Worm (Caenorhabditis elegans) whole organism, young adult: ENCODE measurements around the gene cka-2.

Source experiments
- B0019.2 ChIP-seq: fragments of 200-800 bp; sonication (Bioruptor generic); conservative IDR thresholded peaks from 2 replicates; pipeline ENCODE4 v1.3.6; 2022; ENCODE audit warnings: missing genetic modification reagents, missing genetic modification characterization, missing compliant biosample characterization
- F23B12.7 ChIP-seq: sonication (generic microtip); optimal IDR thresholded peaks from 2 replicates; lab custom pipeline; 2017; ENCODE audit warnings: missing genetic modification characterization, mild to moderate bottlenecking, missing compliant biosample characterization, antibody characterized with exemption, moderate library complexity; ENCODE audit not compliant: insufficient read depth
- F37B4.10 ChIP-seq: fragments of 200-800 bp; sonication (Bioruptor generic); IDR thresholded peaks from 2 replicates; pipeline ENCODE4 v1.3.6; 2022; ENCODE audit warnings: missing genetic modification characterization, missing compliant biosample characterization
- Y53G8AR.9 ChIP-seq: fragments of 200-800 bp; sonication (Bioruptor generic); conservative IDR thresholded peaks from 2 replicates; pipeline ENCODE4 v1.3.6; 2022; ENCODE audit warnings: missing genetic modification reagents, missing genetic modification characterization, missing compliant biosample characterization
- Y56A3A.18 ChIP-seq: fragments of 200-800 bp; sonication (Bioruptor generic); IDR thresholded peaks from 2 replicates; pipeline ENCODE4 v1.3.6; 2022; ENCODE audit warnings: missing genetic modification reagents, missing genetic modification characterization, missing compliant biosample characterization
- aptf-2 ChIP-seq: fragments of 200-800 bp; sonication (Bioruptor generic); conservative IDR thresholded peaks from 2 replicates; pipeline ENCODE4 v1.3.6; 2022; ENCODE audit warnings: missing genetic modification reagents, missing genetic modification characterization, missing compliant biosample characterization
- attf-5 ChIP-seq: fragments of 200-800 bp; sonication (Bioruptor generic); optimal IDR thresholded peaks from 2 replicates; lab custom pipeline; 2018; ENCODE audit warnings: mild to moderate bottlenecking, missing genetic modification characterization, missing compliant biosample characterization
- cebp-2 ChIP-seq: fragments of 200-800 bp; sonication (Bioruptor generic); IDR thresholded peaks from 2 replicates; pipeline ENCODE4 v1.3.6; 2022; ENCODE audit warnings: missing genetic modification characterization, missing compliant biosample characterization
- ceh-100 ChIP-seq: fragments of 200-800 bp; sonication (Bioruptor generic); IDR thresholded peaks from 2 replicates; pipeline ENCODE4 v1.3.6; 2022; ENCODE audit warnings: missing genetic modification reagents, missing genetic modification characterization, missing compliant biosample characterization
- ceh-58 ChIP-seq: fragments of 200-800 bp; sonication (Bioruptor generic); IDR thresholded peaks from 2 replicates; pipeline ENCODE4 v1.3.6; 2022; ENCODE audit warnings: missing genetic modification characterization, missing compliant biosample characterization
- ceh-91 ChIP-seq: fragments of 200-800 bp; sonication (Bioruptor generic); IDR thresholded peaks from 2 replicates; pipeline ENCODE4 v1.3.6; 2022; ENCODE audit warnings: missing genetic modification reagents, missing genetic modification characterization, missing compliant biosample characterization
- die-1 ChIP-seq: sonication (generic microtip); optimal IDR thresholded peaks from 2 replicates; lab custom pipeline; 2016; ENCODE audit warnings: missing genotype, mild to moderate bottlenecking, missing genetic modification characterization, missing compliant biosample characterization
- dpff-1 ChIP-seq: sonication (generic microtip); optimal IDR thresholded peaks from 2 replicates; lab custom pipeline; 2017; ENCODE audit warnings: mild to moderate bottlenecking, missing genetic modification characterization, missing compliant biosample characterization
- egrh-3 ChIP-seq: fragments of 200-800 bp; sonication (Bioruptor generic); IDR thresholded peaks from 2 replicates; pipeline ENCODE4 v1.3.6; 2022; ENCODE audit warnings: missing genetic modification reagents, missing genetic modification characterization, missing compliant biosample characterization
- ekl-4 ChIP-seq: fragments of 200-800 bp; sonication (Bioruptor generic); IDR thresholded peaks from 2 replicates; pipeline ENCODE4 v1.3.6; 2022; ENCODE audit warnings: missing genetic modification reagents, missing genetic modification characterization, missing compliant biosample characterization
- ets-4 ChIP-seq: fragments of 200-800 bp; sonication (Bioruptor generic); optimal IDR thresholded peaks from 2 replicates; lab custom pipeline; 2018; ENCODE audit warnings: mild to moderate bottlenecking, missing genetic modification characterization, missing compliant biosample characterization
- him-1 ChIP-seq: sonication (generic microtip); optimal IDR thresholded peaks from 2 replicates; lab custom pipeline; 2016; ENCODE audit warnings: missing genotype, missing genetic modification reagents, missing genetic modification characterization, missing compliant biosample characterization
- hmg-1.2 ChIP-seq: fragments of 200-800 bp; sonication (Bioruptor generic); IDR thresholded peaks from 2 replicates; pipeline ENCODE4 v1.3.6; 2022; ENCODE audit warnings: missing genetic modification reagents, missing genetic modification characterization, missing compliant biosample characterization
- hrde-1 ChIP-seq: sonication (generic microtip); optimal IDR thresholded peaks from 2 replicates; lab custom pipeline; 2016; ENCODE audit warnings: missing genetic modification characterization, mild to moderate bottlenecking, missing compliant biosample characterization, moderate library complexity, missing genotype, missing genetic modification reagents, borderline replicate concordance
- let-607 ChIP-seq, 2 experiments: fragments of 200-800 bp in 1 of 2; sonication (Bioruptor generic) in 1 of 2; sonication (generic microtip) in 1 of 2; optimal IDR thresholded peaks; 2 replicates each; lab custom pipeline; 2016 to 2018; ENCODE audit warnings: mild to moderate bottlenecking in 2 of 2, missing compliant biosample characterization in 2 of 2, missing genetic modification characterization in 2 of 2, moderate library complexity in 2 of 2, missing genotype in 1 of 2
- lin-40 ChIP-seq: sonication (generic microtip); optimal IDR thresholded peaks from 2 replicates; lab custom pipeline; 2016; ENCODE audit warnings: missing genetic modification characterization, mild to moderate bottlenecking, missing compliant biosample characterization, missing genotype, missing genetic modification reagents
- lsl-1 ChIP-seq: fragments of 200-800 bp; sonication (Bioruptor generic); optimal IDR thresholded peaks from 2 replicates; lab custom pipeline; 2018; ENCODE audit warnings: mild to moderate bottlenecking, missing genetic modification characterization, moderate library complexity, missing compliant biosample characterization
- madf-10 ChIP-seq: sonication (generic microtip); optimal IDR thresholded peaks from 2 replicates; lab custom pipeline; 2016; ENCODE audit warnings: mild to moderate bottlenecking, missing genetic modification characterization, missing compliant biosample characterization
- madf-6 ChIP-seq: fragments of 200-800 bp; sonication (Bioruptor generic); IDR thresholded peaks from 2 replicates; pipeline ENCODE4 v1.3.6; 2022; ENCODE audit warnings: missing genetic modification reagents, missing genetic modification characterization, missing compliant biosample characterization
- mcd-1 ChIP-seq: fragments of 200-800 bp; sonication (Bioruptor generic); IDR thresholded peaks from 2 replicates; pipeline ENCODE4 v1.3.6; 2022; ENCODE audit warnings: missing genetic modification reagents, missing genetic modification characterization, missing compliant biosample characterization
- nfyb-1 ChIP-seq: fragments of 200-800 bp; sonication (Bioruptor generic); IDR thresholded peaks from 2 replicates; pipeline ENCODE4 v1.3.6; 2022; ENCODE audit warnings: missing genetic modification reagents, missing genetic modification characterization, missing compliant biosample characterization
- nhr-179 ChIP-seq: sonication (generic microtip); optimal IDR thresholded peaks from 2 replicates; lab custom pipeline; 2016; ENCODE audit warnings: mild to moderate bottlenecking, missing genetic modification characterization, missing compliant biosample characterization
- nhr-27 ChIP-seq: fragments of 200-800 bp; sonication (Bioruptor generic); optimal IDR thresholded peaks from 2 replicates; lab custom pipeline; 2018; ENCODE audit warnings: mild to moderate bottlenecking, missing genetic modification characterization, moderate library complexity, missing compliant biosample characterization
- nhr-80 ChIP-seq: sonication (generic microtip); optimal IDR thresholded peaks from 2 replicates; lab custom pipeline; 2016; ENCODE audit warnings: missing genetic modification characterization, missing compliant biosample characterization
- pbrm-1 ChIP-seq: fragments of 200-800 bp; sonication (Bioruptor generic); IDR thresholded peaks from 2 replicates; pipeline ENCODE4 v1.3.6; 2022; ENCODE audit warnings: missing genetic modification reagents, missing genetic modification characterization, missing compliant biosample characterization
- rcor-1 ChIP-seq: fragments of 200-800 bp; sonication (Bioruptor generic); IDR thresholded peaks from 2 replicates; pipeline ENCODE4 v1.3.6; 2022; ENCODE audit warnings: missing genetic modification reagents, missing genetic modification characterization, missing compliant biosample characterization
- rpc-1 ChIP-seq, 2 experiments: fragments of 150-350 bp in 1 of 2; sonication (generic microtip) in 1 of 2; optimal IDR thresholded peaks; 2 replicates each; lab custom pipeline; 2014 to 2018; ENCODE audit warnings: missing biosample characterization in 1 of 2, missing genetic modification characterization in 1 of 2, missing genetic modification reagents in 1 of 2, missing genotype in 1 of 2
- sea-2 ChIP-seq: fragments of 200-800 bp; sonication (Bioruptor generic); IDR thresholded peaks from 2 replicates; pipeline ENCODE4 v1.3.6; 2022; ENCODE audit warnings: missing genetic modification characterization, missing compliant biosample characterization
- snpc-3.4 ChIP-seq: sonication (generic microtip); optimal IDR thresholded peaks from 2 replicates; lab custom pipeline; 2017; ENCODE audit warnings: missing genetic modification characterization, mild to moderate bottlenecking, missing compliant biosample characterization, antibody characterized with exemption, moderate library complexity, missing genotype, missing genetic modification reagents
- tbx-9 ChIP-seq: sonication (generic microtip); optimal IDR thresholded peaks from 2 replicates; lab custom pipeline; 2016; ENCODE audit warnings: borderline replicate concordance, missing genetic modification characterization, inconsistent platforms, missing compliant biosample characterization
- tlf-1 ChIP-seq: fragments of 200-800 bp; sonication (Bioruptor generic); optimal IDR thresholded peaks from 2 replicates; lab custom pipeline; 2018; ENCODE audit warnings: mild to moderate bottlenecking, missing genetic modification characterization, missing compliant biosample characterization
- xnd-1 ChIP-seq: sonication (generic microtip); optimal IDR thresholded peaks from 2 replicates; lab custom pipeline; 2016; ENCODE audit warnings: missing genotype, missing genetic modification reagents, missing genetic modification characterization, missing compliant biosample characterization
- ztf-22 ChIP-seq: fragments of 200-800 bp; sonication (Bioruptor generic); optimal IDR thresholded peaks from 2 replicates; lab custom pipeline; 2018; ENCODE audit warnings: mild to moderate bottlenecking, missing genetic modification characterization, moderate library complexity, missing compliant biosample characterization
- ztf-25 ChIP-seq: fragments of 200-800 bp; sonication (Bioruptor generic); IDR thresholded peaks from 2 replicates; pipeline ENCODE4 v1.3.6; 2022; ENCODE audit warnings: missing genetic modification reagents, missing genetic modification characterization, missing compliant biosample characterization
- ztf-26 ChIP-seq: sonication (generic microtip); optimal IDR thresholded peaks from 2 replicates; lab custom pipeline; 2017; ENCODE audit warnings: missing genetic modification characterization, missing compliant biosample characterization

The cka-2 gene

DNA sequence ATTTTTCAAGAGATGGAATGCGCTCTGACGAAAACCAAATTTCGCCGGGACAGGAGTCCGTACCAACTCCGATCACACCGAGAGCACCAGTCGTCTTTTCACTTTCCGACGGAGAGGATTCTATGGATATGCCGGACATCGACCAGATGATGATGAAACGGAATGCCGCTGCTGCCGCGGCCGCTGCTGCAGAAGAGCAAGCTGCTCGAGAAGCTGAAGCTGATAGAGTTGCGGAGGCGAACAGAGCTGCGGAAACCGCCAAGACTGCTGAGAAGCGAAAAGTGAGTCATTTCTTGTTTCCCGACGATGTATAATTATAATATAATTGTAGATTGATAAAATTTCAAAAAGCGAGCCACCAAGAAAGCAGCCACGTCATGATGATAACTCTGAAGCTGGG is 30.6 kb upstream of the cka-2 start:
- TF ChIP-seq egrh-3 (GFP tag; lab: Robert Waterston, UW) (peak; percentile 71), tlf-1 (GFP tag; lab: Kevin White, UChicago) (no peak), pbrm-1 (GFP tag; lab: Robert Waterston, UW) (no peak)

ce11 chrX:4256761-4257160 is 29.2 kb upstream of the cka-2 start, which contains the start of gene srv-6:
Gene srv-6 (plus strand): TSS chrX:4257061.
- no peak for TF ChIP-seq mcd-1
- TF ChIP-seq dpff-1 (tag; lab: Kevin White, UChicago): no peak
- no peak for TF ChIP-seq hrde-1
- no peak for TF ChIP-seq B0019.2
- TF ChIP-seq ekl-4 (GFP tag; lab: Robert Waterston, UW): no peak
- TF ChIP-seq ets-4 (GFP tag; lab: Kevin White, UChicago): no peak
- no peak for TF ChIP-seq cebp-2
- no peak for TF ChIP-seq egrh-3 (GFP tag; lab: Robert Waterston, UW)

DNA sequence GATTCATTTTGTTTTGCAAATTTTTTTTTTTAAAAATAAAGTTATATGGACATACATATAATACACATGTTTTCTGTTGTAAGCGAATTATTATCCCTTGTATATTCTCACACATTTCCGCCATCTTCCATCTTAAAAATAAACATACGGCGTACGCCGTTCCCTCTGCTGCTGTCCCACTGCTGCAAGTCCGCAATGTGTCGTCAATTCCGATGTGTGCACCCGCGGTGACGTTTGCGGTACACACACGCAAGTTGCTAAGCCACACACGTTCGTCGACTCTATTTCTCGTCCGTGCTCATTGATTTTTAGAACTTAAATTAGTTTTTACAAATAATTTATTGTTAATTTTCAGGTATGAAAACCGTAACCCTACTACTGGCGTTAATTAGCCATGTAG is 25.6 kb upstream of the cka-2 start, which contains the start of gene C52B9.4:
TSS of gene C52B9.4 (plus strand) at position 356 of the 400 bp plus-strand sequence.
- TF ChIP-seq ztf-25 (no peak), let-607 (tag; optimal IDR thresholded peaks at IDR 0.05; lab: Kevin White, UChicago) (peak in 1 of 2 experiments; percentile 8), hmg-1.2 (GFP tag; lab: Robert Waterston, UW) (peak; percentile 56; the same call in 1 of the 2 replicates), ceh-58 (no peak), attf-5 (GFP tag; lab: Kevin White, UChicago) (peak; percentile 19), lin-40 (tag; lab: Kevin White, UChicago) (peak; percentile 28), aptf-2 (GFP tag; lab: Robert Waterston, UW) (0 out of 2 replicates have a peak, but pooled peaks have one; percentile 47), nhr-80 (tag; lab: Kevin White, UChicago) (peak; percentile 16), sea-2 (GFP tag; lab: Robert Waterston, UW) (no peak), tbx-9 (tag; lab: Kevin White, UChicago) (no peak)
- TF ChIP-seq, all 124 proteins: peak for 6

ce11 chrX:4263820-4264219 is 22.1 kb upstream of the cka-2 start:
- no peak for TF ChIP-seq madf-10 (tag; lab: Kevin White, UChicago)
- TF ChIP-seq Y56A3A.18 (GFP tag; lab: Robert Waterston, UW): no peak
- TF ChIP-seq hrde-1: no peak
- no peak for TF ChIP-seq Y53G8AR.9 (GFP tag; lab: Robert Waterston, UW)
- no peak for TF ChIP-seq ceh-58
- no peak for TF ChIP-seq F37B4.10 (GFP tag; lab: Robert Waterston, UW)
- TF ChIP-seq die-1 (tag; lab: Kevin White, UChicago): no peak
- TF ChIP-seq nhr-27 (tag; lab: Kevin White, UChicago): no peak
- TF ChIP-seq ztf-26 (tag; lab: Kevin White, UChicago): no peak
- TF ChIP-seq lsl-1 (GFP tag; lab: Kevin White, UChicago): no peak
- no peak for TF ChIP-seq ztf-22 (GFP tag; lab: Kevin White, UChicago)
- no peak for TF ChIP-seq ceh-100 (GFP tag; lab: Robert Waterston, UW)
- TF ChIP-seq snpc-3.4 (tag; lab: Kevin White, UChicago): no peak

- no peak for TF ChIP-seq rpc-1 (optimal IDR thresholded peaks at IDR 0.05; lab: Kevin White, UChicago)
- TF ChIP-seq rpc-1 (tag; optimal IDR thresholded peaks at IDR 0.05; lab: Kevin White, UChicago): no peak
- no peak for TF ChIP-seq Y56A3A.18 (GFP tag; lab: Robert Waterston, UW)
- no peak for TF ChIP-seq hrde-1
- TF ChIP-seq egrh-3 (GFP tag; lab: Robert Waterston, UW): peak; percentile 77
- TF ChIP-seq rcor-1 (GFP tag; lab: Robert Waterston, UW): no peak
- peak; percentile 64; the same call in 1 of the 2 replicates for TF ChIP-seq hmg-1.2 (GFP tag; lab: Robert Waterston, UW)
- TF ChIP-seq F23B12.7 (tag; lab: Kevin White, UChicago): no peak
- TF ChIP-seq ceh-91 (GFP tag; lab: Robert Waterston, UW): no peak
- no peak for TF ChIP-seq nfyb-1 (GFP tag; lab: Robert Waterston, UW)
- TF ChIP-seq xnd-1 (tag; lab: Kevin White, UChicago): no peak
- no peak for TF ChIP-seq snpc-3.4 (tag; lab: Kevin White, UChicago)
- no peak for TF ChIP-seq F37B4.10 (GFP tag; lab: Robert Waterston, UW)
- no peak for TF ChIP-seq him-1 (tag; lab: Kevin White, UChicago)
- TF ChIP-seq madf-6 (GFP tag; lab: Robert Waterston, UW): no peak
- no peak for TF ChIP-seq nhr-179
- TF ChIP-seq Y53G8AR.9 (GFP tag; lab: Robert Waterston, UW): no peak
These were observed 20.5 kb upstream of the cka-2 start, which contains the start of gene coel-1 for ce11 chrX:4265283-4265907. Gene coel-1 (plus strand): TSS chrX:4265663.
